Fruit fly (Drosophila melanogaster): ENCODE data around the gene CG32374.
A peak's percentile ranks its signal among the peaks of the same experiment; 100 is the strongest.

CG32374 gene

dm6 chr3L:7518351-7519102, 22.4 kb downstream of the CG32374 start, which contains the start of gene ltl (continued):
- TF ChIP-seq CG4360 (GFP tag; IDR thresholded peaks at IDR 0.05) (no peak), ci (GFP tag; IDR thresholded peaks at IDR 0.05) (no peak), ken (GFP tag; IDR thresholded peaks at IDR 0.05) (no peak), CG17802 (tag; optimal IDR thresholded peaks at IDR 0.05) (no peak), Lim3 (GFP tag; IDR thresholded peaks at IDR 0.05) (no peak), Mrtf (GFP tag; IDR thresholded peaks at IDR 0.05) (no peak), psq (GFP tag; optimal IDR thresholded peaks at IDR 0.05) (no peak), stwl (tag; optimal IDR thresholded peaks at IDR 0.05) (no peak), Nf-YC (tag; optimal IDR thresholded peaks at IDR 0.05) (no peak), TFAM (GFP tag; optimal IDR thresholded peaks at IDR 0.05) (no peak), CoRest (tag; optimal IDR thresholded peaks at IDR 0.05) (no peak), CG1832 (GFP tag; optimal IDR thresholded peaks at IDR 0.05) (no peak), CG9215 (GFP tag; IDR thresholded peaks at IDR 0.05) (no peak), run (tag; optimal IDR thresholded peaks at IDR 0.05) (no peak), dmrt99B (tag; optimal IDR thresholded peaks at IDR 0.05) (no peak), ems (GFP tag; optimal IDR thresholded peaks at IDR 0.05) (no peak)

dm6 chr3L:7510414-7511384, 30.3 kb downstream of the CG32374 start, which contains the start of gene CG7546:
CG7546 (plus strand) TSS chr3L:7510986.
- no peak for TF ChIP-seq Adf1 (GFP tag; IDR thresholded peaks at IDR 0.05)
- TF ChIP-seq pfk (GFP tag; optimal IDR thresholded peaks at IDR 0.05): no peak
- peak; percentile 13 for TF ChIP-seq CG9727 (GFP tag; optimal IDR thresholded peaks at IDR 0.05)
- peak; percentile 76 for TF ChIP-seq CG12391 (tag; optimal IDR thresholded peaks at IDR 0.05)
- no peak for TF ChIP-seq CG2889 (GFP tag; IDR thresholded peaks at IDR 0.05)
- TF ChIP-seq gt (GFP tag; IDR thresholded peaks at IDR 0.05): no peak
- no peak for TF ChIP-seq CG30020 (tag; optimal IDR thresholded peaks at IDR 0.05)
- TF ChIP-seq Abd-B (GFP tag; optimal IDR thresholded peaks at IDR 0.05): peak; percentile 28
- no peak for TF ChIP-seq CG11696 (GFP tag; IDR thresholded peaks at IDR 0.05)
- no peak for TF ChIP-seq bowl (GFP tag; IDR thresholded peaks at IDR 0.05)
- no peak for TF ChIP-seq sc (optimal IDR thresholded peaks at IDR 0.05)
- TF ChIP-seq sc (GFP tag; optimal IDR thresholded peaks at IDR 0.05): no peak
- no peak for TF ChIP-seq CG12769 (tag; optimal IDR thresholded peaks at IDR 0.05)
- TF ChIP-seq CG14050 (GFP tag; IDR thresholded peaks at IDR 0.05): no peak
- TF ChIP-seq TFAM (GFP tag; optimal IDR thresholded peaks at IDR 0.05): no peak
- no peak for TF ChIP-seq mld (GFP tag; IDR thresholded peaks at IDR 0.05; ENCODE audit: partially characterized antibody)
- peak in 1 of 3 experiments; percentile 65 for TF ChIP-seq lola (GFP tag; optimal IDR thresholded peaks at IDR 0.05)
- no peak for TF ChIP-seq ac (GFP tag; optimal IDR thresholded peaks at IDR 0.05)
- TF ChIP-seq klu (GFP tag; IDR thresholded peaks at IDR 0.05): no peak
- TF ChIP-seq Tbp (GFP tag; optimal IDR thresholded peaks at IDR 0.05): no peak
- no peak for TF ChIP-seq CG9437 (GFP tag; optimal IDR thresholded peaks at IDR 0.05)
- TF ChIP-seq Dad (GFP tag; optimal IDR thresholded peaks at IDR 0.05): no peak
- no peak for TF ChIP-seq fd64A (GFP tag; optimal IDR thresholded peaks at IDR 0.05)
- peak; percentile 10 for TF ChIP-seq CG15696 (tag; optimal IDR thresholded peaks at IDR 0.05)
- TF ChIP-seq CG3726 (GFP tag; IDR thresholded peaks at IDR 0.05): no peak
- TF ChIP-seq aop (GFP tag; IDR thresholded peaks at IDR 0.05): no peak
- no peak for TF ChIP-seq ase (GFP tag; IDR thresholded peaks at IDR 0.05)
- peak; percentile 27; the same call in 1 of the 2 replicates for TF ChIP-seq CG13287 (GFP tag; IDR thresholded peaks at IDR 0.05; ENCODE audit: partially characterized antibody)
- no peak for TF ChIP-seq pum (GFP tag; optimal IDR thresholded peaks at IDR 0.05)
- peak; percentile 51 for TF ChIP-seq CG9817 (tag; optimal IDR thresholded peaks at IDR 0.05)
- peak; percentile 61 for TF ChIP-seq CG13775 (GFP tag; optimal IDR thresholded peaks at IDR 0.05)
- TF ChIP-seq CG42726 (GFP tag; IDR thresholded peaks at IDR 0.05; ENCODE audit: partially characterized antibody): no peak

All from whole organism, embryonic.